Worm (Caenorhabditis elegans): ENCODE results near the gene hot-3.
A peak's percentile ranks its signal among the peaks of the same experiment; 100 is the strongest.

The hot-3 gene

DNA sequence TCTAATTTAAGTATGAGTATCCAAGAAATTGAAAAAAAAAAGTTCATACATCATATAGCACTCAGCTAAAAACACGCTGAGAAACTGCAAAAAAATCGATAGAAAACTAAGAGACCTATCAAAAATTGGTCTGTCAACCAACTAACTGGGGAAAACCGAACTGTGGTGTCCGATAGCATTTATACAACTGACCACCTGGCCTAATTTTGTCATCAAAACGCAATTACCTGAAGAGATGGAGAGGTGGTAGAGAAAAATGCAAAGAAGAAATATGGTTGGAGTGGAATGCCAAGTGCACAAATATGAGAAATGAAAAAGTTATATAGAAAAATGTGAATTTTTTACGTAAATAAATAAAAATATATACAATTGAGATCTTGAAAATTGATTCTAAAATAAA, 41.7 kb upstream of the hot-3 start, which contains the start of gene Y39G8B.1 (continued):
- TF ChIP-seq tag-97 (GFP tag; IDR thresholded peaks at IDR 0.05), result no peak
- TF ChIP-seq unc-62 (GFP tag; optimal IDR thresholded peaks at IDR 0.05 in 1 of 2), result peak in 1 of 2 experiments; percentile 79
- no peak for TF ChIP-seq unc-62 (tag; optimal IDR thresholded peaks at IDR 0.05)
- no peak for TF ChIP-seq ZK337.2 (GFP tag; IDR thresholded peaks at IDR 0.05)
- TF ChIP-seq dmd-9 (GFP tag; IDR thresholded peaks at IDR 0.05), result no peak
- TF ChIP-seq attf-4 (tag; optimal IDR thresholded peaks at IDR 0.05), result no peak
- TF ChIP-seq ctbp-1 (GFP tag; IDR thresholded peaks at IDR 0.05), result no peak
- TF ChIP-seq jun-1 (tag; optimal IDR thresholded peaks at IDR 0.05), result no peak
- TF ChIP-seq nhr-237 (tag; optimal IDR thresholded peaks at IDR 0.05), result no peak
- TF ChIP-seq egl-27 (tag; optimal IDR thresholded peaks at IDR 0.05), result no peak
- TF ChIP-seq aly-2 (tag; optimal IDR thresholded peaks at IDR 0.05), result no peak
- TF ChIP-seq ztf-11 (tag; optimal IDR thresholded peaks at IDR 0.05), result no peak
- TF ChIP-seq unc-39 (tag; optimal IDR thresholded peaks at IDR 0.05), result no peak
- no peak for TF ChIP-seq zip-2 (tag; optimal IDR thresholded peaks at IDR 0.05)
- no peak for TF ChIP-seq ces-1 (GFP tag; optimal IDR thresholded peaks at IDR 0.05)
- TF ChIP-seq fos-1 (tag; optimal IDR thresholded peaks at IDR 0.05), result no peak
- no peak for TF ChIP-seq hmg-1.1 (GFP tag; IDR thresholded peaks at IDR 0.05)
- peak in 1 of 2 experiments; percentile 40 for TF ChIP-seq lsy-2 (tag; optimal IDR thresholded peaks at IDR 0.05)
- TF ChIP-seq ama-1 (optimal IDR thresholded peaks at IDR 0.05), result no peak
- TF ChIP-seq nhr-76 (tag; optimal IDR thresholded peaks at IDR 0.05), result no peak
- TF ChIP-seq zfp-2 (tag; optimal IDR thresholded peaks at IDR 0.05), result no peak
- TF ChIP-seq aha-1 (tag), result no peak
- no peak for TF ChIP-seq F26F4.8 (GFP tag; conservative IDR thresholded peaks at IDR 0.05)
- TF ChIP-seq nhr-42 (GFP tag; IDR thresholded peaks at IDR 0.05), result no peak
- no peak for TF ChIP-seq duxl-1 (tag; optimal IDR thresholded peaks at IDR 0.05; ENCODE audit: poor library complexity)
- TF ChIP-seq spr-1 (tag; optimal IDR thresholded peaks at IDR 0.05), result no peak
- TF ChIP-seq tra-1 (GFP tag; IDR thresholded peaks at IDR 0.05), result no peak
- TF ChIP-seq D1046.2 (GFP tag; IDR thresholded peaks at IDR 0.05), result no peak
- no peak for TF ChIP-seq ceh-82 (tag; optimal IDR thresholded peaks at IDR 0.05)
- peak; percentile 27 for TF ChIP-seq hlh-11 (tag; optimal IDR thresholded peaks at IDR 0.05)
- TF ChIP-seq skn-1 (tag; optimal IDR thresholded peaks at IDR 0.05), result no peak
- no peak for TF ChIP-seq Y75B8A.6 (GFP tag; IDR thresholded peaks at IDR 0.05)
- TF ChIP-seq mxl-3 (GFP tag; optimal IDR thresholded peaks at IDR 0.05), result peak; percentile 17
- TF ChIP-seq nhr-6 (tag; optimal IDR thresholded peaks at IDR 0.05), result no peak
- TF ChIP-seq dve-1 (tag; optimal IDR thresholded peaks at IDR 0.05; ENCODE audit: insufficient read depth), result peak; percentile 60
- no peak for TF ChIP-seq nhr-11 (tag; optimal IDR thresholded peaks at IDR 0.05)
- no peak for TF ChIP-seq madf-5 (GFP tag; IDR thresholded peaks at IDR 0.05)
- TF ChIP-seq fkh-10 (GFP tag; optimal IDR thresholded peaks at IDR 0.05), result no peak
- no peak for TF ChIP-seq vab-7 (GFP tag; IDR thresholded peaks at IDR 0.05)
- TF ChIP-seq lin-13 (GFP tag; optimal IDR thresholded peaks at IDR 0.05), result no peak
- TF ChIP-seq cey-2 (tag; optimal IDR thresholded peaks at IDR 0.05; ENCODE audit: borderline replicate concordance, insufficient read depth), result no peak
- TF ChIP-seq Y5F2A.4 (GFP tag; optimal IDR thresholded peaks at IDR 0.05), result no peak
- TF ChIP-seq lin-39 (tag; optimal IDR thresholded peaks at IDR 0.05), result no peak
- TF ChIP-seq ZK546.5 (tag; optimal IDR thresholded peaks at IDR 0.05), result no peak
- TF ChIP-seq dmd-8 (GFP tag; IDR thresholded peaks at IDR 0.05), result no peak
- no peak for TF ChIP-seq mdt-29 (GFP tag; IDR thresholded peaks at IDR 0.05)
- TF ChIP-seq nhr-28 (tag; optimal IDR thresholded peaks at IDR 0.05), result peak; percentile 51
- no peak for TF ChIP-seq set-16 (GFP tag; IDR thresholded peaks at IDR 0.05)
- no peak for TF ChIP-seq daf-12 (tag; optimal IDR thresholded peaks at IDR 0.05)
- TF ChIP-seq egl-43 (GFP tag; IDR thresholded peaks at IDR 0.05), result no peak
- TF ChIP-seq pqm-1 (tag; optimal IDR thresholded peaks at IDR 0.05), result peak; percentile 5
- TF ChIP-seq R02D3.7 (tag; optimal IDR thresholded peaks at IDR 0.05), result no peak
- no peak for TF ChIP-seq mxl-2 (GFP tag; conservative IDR thresholded peaks at IDR 0.05)
- TF ChIP-seq T26A8.4 (GFP tag; IDR thresholded peaks at IDR 0.05), result no peak
